Fruit fly (Drosophila melanogaster) whole organism, prepupa: Measurements from ENCODE around the gene RhoGEF64C.
A peak's percentile ranks its signal among the peaks of the same experiment; 100 is the strongest.

Experiments used
- CG1621 ChIP-seq: fragments of 200-800 bp; sonication (Bioruptor generic); optimal IDR thresholded peaks from 3 replicates; lab custom pipeline; 2018; ENCODE audit warnings: missing biosample characterization, mild to moderate bottlenecking, missing genetic modification characterization
- CG8319 ChIP-seq: fragments of 200-800 bp; sonication (Bioruptor generic); optimal IDR thresholded peaks from 3 replicates; lab custom pipeline; 2016; ENCODE audit warnings: missing biosample characterization, missing genetic modification characterization
- Gug ChIP-seq: fragments of 200-800 bp; sonication (Bioruptor generic); IDR thresholded peaks from 2 replicates; pipeline ENCODE4 v1.3.6; 2022; ENCODE audit warnings: missing biosample characterization, missing genetic modification characterization
- cyc ChIP-seq: fragments of 200-800 bp; sonication (Bioruptor generic); optimal IDR thresholded peaks from 3 replicates; lab custom pipeline; 2016; ENCODE audit warnings: missing biosample characterization, missing genetic modification characterization
- fd59A ChIP-seq: fragments of 200-800 bp; sonication (Bioruptor generic); optimal IDR thresholded peaks from 2 replicates; lab custom pipeline; 2017; ENCODE audit warnings: missing biosample characterization, mild to moderate bottlenecking, missing genetic modification characterization, missing genetic modification reagents
- fd85E ChIP-seq: fragments of 200-800 bp; sonication (Bioruptor generic); optimal IDR thresholded peaks from 3 replicates; lab custom pipeline; 2016; ENCODE audit warnings: missing biosample characterization, missing genetic modification characterization
- fkh ChIP-seq: fragments of 200-800 bp; sonication (Bioruptor generic); optimal IDR thresholded peaks from 3 replicates; lab custom pipeline; 2017; ENCODE audit warnings: missing biosample characterization, mild to moderate bottlenecking, missing genetic modification characterization, moderate library complexity
- svp ChIP-seq: fragments of 200-800 bp; sonication (Bioruptor generic); peaks from one replicate; lab custom pipeline; 2016; ENCODE audit warnings: missing biosample characterization, missing genetic modification characterization

dm6 chr3L:4692177-4693134 lies at the start of gene RhoGEF64C:
- TF ChIP-seq CG8319 (GFP tag; lab: Kevin White, UChicago) (no peak), fd85E (GFP tag; lab: Kevin White, UChicago) (no peak), cyc (no peak), CG1621 (tag; lab: Kevin White, UChicago) (peak; percentile 60), Gug (GFP tag; lab: Robert Waterston, UW) (no peak), svp (GFP tag; lab: Kevin White, UChicago) (peak; percentile 17), fd59A (GFP tag; lab: Kevin White, UChicago) (no peak), fkh (peak; percentile 46)
